Fruit fly (Drosophila melanogaster) whole organism, prepupa: ENCODE measurements around the gene CG15544.

ENCODE experiments used
- Blimp-1 ChIP-seq: fragments of 200-800 bp; sonication (Bioruptor generic); optimal IDR thresholded peaks from 3 replicates; lab custom pipeline; 2017; ENCODE audit warnings: missing biosample characterization, missing genetic modification characterization, mild to moderate bottlenecking, moderate library complexity, missing genetic modification reagents
- CG10631 ChIP-seq: fragments of 200-800 bp; sonication (Bioruptor generic); optimal IDR thresholded peaks from 2 replicates; lab custom pipeline; 2016; ENCODE audit warnings: missing biosample characterization, missing genetic modification characterization
- CG10669 ChIP-seq: fragments of 200-800 bp; sonication (Bioruptor generic); optimal IDR thresholded peaks from 3 replicates; lab custom pipeline; 2018; ENCODE audit warnings: missing biosample characterization, mild to moderate bottlenecking, missing genetic modification characterization, moderate library complexity
- CG11294 ChIP-seq: fragments of 200-800 bp; sonication (Bioruptor generic); IDR thresholded peaks from 2 replicates; pipeline ENCODE4 v1.3.6; 2022; ENCODE audit warnings: missing biosample characterization, missing genetic modification characterization
- CG11762 ChIP-seq: fragments of 200-800 bp; sonication (Bioruptor generic); optimal IDR thresholded peaks from 3 replicates; lab custom pipeline; 2016; ENCODE audit warnings: missing biosample characterization, missing genetic modification characterization; ENCODE audit not compliant: insufficient read depth
- CG11902 ChIP-seq: fragments of 200-800 bp; sonication (Bioruptor generic); optimal IDR thresholded peaks from 3 replicates; lab custom pipeline; 2016; ENCODE audit warnings: missing biosample characterization, missing genetic modification characterization
- CG15336 ChIP-seq: fragments of 200-800 bp; sonication (Bioruptor generic); IDR thresholded peaks from 2 replicates; pipeline ENCODE4 v1.3.6; 2022; ENCODE audit warnings: missing biosample characterization, missing genetic modification characterization
- CG16779 ChIP-seq: fragments of 200-800 bp; sonication (Bioruptor generic); optimal IDR thresholded peaks from 3 replicates; lab custom pipeline; 2017; ENCODE audit warnings: missing biosample characterization, mild to moderate bottlenecking, missing genetic modification characterization
- CG3032 ChIP-seq: fragments of 200-800 bp; optimal IDR thresholded peaks from 2 replicates; lab custom pipeline; 2019; ENCODE audit warnings: missing biosample characterization, mild to moderate bottlenecking, missing genetic modification characterization, moderate library complexity
- CG31627 ChIP-seq: fragments of 200-800 bp; sonication (Bioruptor generic); optimal IDR thresholded peaks from 3 replicates; lab custom pipeline; 2016; ENCODE audit warnings: missing biosample characterization, missing genetic modification characterization
- CG32006 ChIP-seq: fragments of 200-800 bp; sonication (Bioruptor generic); optimal IDR thresholded peaks from 3 replicates; lab custom pipeline; 2017; ENCODE audit warnings: missing biosample characterization, mild to moderate bottlenecking, missing genetic modification characterization
- CG3919 ChIP-seq: fragments of 200-800 bp; sonication (Bioruptor generic); optimal IDR thresholded peaks from 3 replicates; lab custom pipeline; 2016; ENCODE audit warnings: missing biosample characterization, missing genetic modification characterization
- CG6276 ChIP-seq: fragments of 200-800 bp; sonication (Bioruptor generic); optimal IDR thresholded peaks from 2 replicates; lab custom pipeline; 2017; ENCODE audit warnings: missing biosample characterization, mild to moderate bottlenecking, missing genetic modification characterization
- CG6792 ChIP-seq: fragments of 200-800 bp; sonication (Bioruptor generic); optimal IDR thresholded peaks from 3 replicates; lab custom pipeline; 2016; ENCODE audit warnings: missing biosample characterization, missing genetic modification characterization
- CG6808 ChIP-seq: fragments of 200-800 bp; sonication (Bioruptor generic); optimal IDR thresholded peaks from 3 replicates; lab custom pipeline; 2017; ENCODE audit warnings: missing biosample characterization, missing genetic modification characterization, mild to moderate bottlenecking, moderate library complexity, missing genetic modification reagents
- CG8119 ChIP-seq: fragments of 200-800 bp; sonication (Bioruptor generic); IDR thresholded peaks from 3 replicates; pipeline ENCODE4 v1.3.6; 2022; ENCODE audit warnings: missing biosample characterization, missing genetic modification characterization
- CG8319 ChIP-seq: fragments of 200-800 bp; sonication (Bioruptor generic); optimal IDR thresholded peaks from 3 replicates; lab custom pipeline; 2016; ENCODE audit warnings: missing biosample characterization, missing genetic modification characterization
- CG8632 ChIP-seq: fragments of 200-800 bp; sonication (Bioruptor generic); optimal IDR thresholded peaks from 3 replicates; lab custom pipeline; 2016; ENCODE audit warnings: missing biosample characterization, missing genetic modification characterization
- Eip75B ChIP-seq: fragments of 200-800 bp; sonication (Bioruptor generic); optimal IDR thresholded peaks from 3 replicates; lab custom pipeline; 2016; ENCODE audit warnings: missing biosample characterization, missing genetic modification characterization
- Eip78C ChIP-seq: fragments of 200-800 bp; sonication (Bioruptor generic); peaks from one replicate; lab custom pipeline; 2016; ENCODE audit warnings: missing biosample characterization, missing genetic modification characterization
- Eip93F ChIP-seq: fragments of 200-800 bp; sonication (Bioruptor generic); optimal IDR thresholded peaks from 2 replicates; lab custom pipeline; 2016; ENCODE audit warnings: missing biosample characterization, mild to moderate bottlenecking, missing genetic modification characterization
- Ets21C ChIP-seq: fragments of 200-800 bp; sonication (Bioruptor generic); optimal IDR thresholded peaks from 3 replicates; lab custom pipeline; 2016; ENCODE audit warnings: missing biosample characterization, missing genetic modification characterization
- Ets96B ChIP-seq: fragments of 200-800 bp; optimal IDR thresholded peaks from 2 replicates; lab custom pipeline; 2019; ENCODE audit warnings: missing biosample characterization, mild to moderate bottlenecking, missing genetic modification characterization, moderate library complexity
- Gug ChIP-seq: fragments of 200-800 bp; sonication (Bioruptor generic); IDR thresholded peaks from 2 replicates; pipeline ENCODE4 v1.3.6; 2022; ENCODE audit warnings: missing biosample characterization, missing genetic modification characterization
- Hr38 ChIP-seq: sonication (Bioruptor generic); optimal IDR thresholded peaks from 2 replicates; lab custom pipeline; 2016; ENCODE audit warnings: missing biosample characterization, missing genetic modification characterization
- Hr39 ChIP-seq: fragments of 200-800 bp; sonication (Bioruptor generic); optimal IDR thresholded peaks from 2 replicates; lab custom pipeline; 2016; ENCODE audit warnings: missing biosample characterization, missing genetic modification characterization
- Hr4 ChIP-seq: fragments of 200-800 bp; sonication (Bioruptor generic); optimal IDR thresholded peaks from 3 replicates; lab custom pipeline; 2016; ENCODE audit warnings: missing biosample characterization, missing genetic modification characterization
- Lpt ChIP-seq: fragments of 200-800 bp; sonication (Bioruptor generic); optimal IDR thresholded peaks from 3 replicates; lab custom pipeline; 2016; ENCODE audit warnings: missing biosample characterization, missing genetic modification characterization
- Met ChIP-seq: fragments of 200-800 bp; sonication (Bioruptor generic); optimal IDR thresholded peaks from 3 replicates; lab custom pipeline; 2016; ENCODE audit warnings: missing biosample characterization, missing genetic modification characterization
- OdsH ChIP-seq: fragments of 200-800 bp; sonication (Bioruptor generic); optimal IDR thresholded peaks from 3 replicates; lab custom pipeline; 2016; ENCODE audit warnings: missing biosample characterization, missing genetic modification characterization
- Smox ChIP-seq: fragments of 200-800 bp; sonication (Bioruptor generic); optimal IDR thresholded peaks from 3 replicates; lab custom pipeline; 2016; ENCODE audit warnings: missing biosample characterization, missing genetic modification characterization
- Sox14 ChIP-seq: fragments of 200-800 bp; sonication (Bioruptor generic); optimal IDR thresholded peaks from 3 replicates; lab custom pipeline; 2016; ENCODE audit warnings: missing biosample characterization, missing genetic modification characterization
- Sox15 ChIP-seq: fragments of 200-800 bp; sonication (Bioruptor generic); optimal IDR thresholded peaks from 3 replicates; lab custom pipeline; 2016; ENCODE audit warnings: missing biosample characterization, missing genetic modification characterization
- acj6 ChIP-seq: fragments of 200-800 bp; sonication (Bioruptor generic); optimal IDR thresholded peaks from 3 replicates; lab custom pipeline; 2016; ENCODE audit warnings: missing biosample characterization, missing genetic modification characterization
- cyc ChIP-seq: fragments of 200-800 bp; sonication (Bioruptor generic); optimal IDR thresholded peaks from 3 replicates; lab custom pipeline; 2016; ENCODE audit warnings: missing biosample characterization, missing genetic modification characterization
- dac ChIP-seq: fragments of 200-800 bp; sonication (Bioruptor generic); optimal IDR thresholded peaks from 2 replicates; lab custom pipeline; 2017; ENCODE audit warnings: missing biosample characterization, mild to moderate bottlenecking, missing genetic modification characterization
- dsx ChIP-seq: fragments of 200-800 bp; optimal IDR thresholded peaks from 3 replicates; lab custom pipeline; 2019; ENCODE audit warnings: missing biosample characterization, mild to moderate bottlenecking, missing genetic modification characterization, moderate library complexity; ENCODE audit not compliant: poor library complexity, severe bottlenecking
- esn ChIP-seq: fragments of 200-800 bp; sonication (Bioruptor generic); optimal IDR thresholded peaks from 2 replicates; lab custom pipeline; 2016; ENCODE audit warnings: missing biosample characterization, mild to moderate bottlenecking, missing genetic modification characterization, moderate library complexity
- fd85E ChIP-seq: fragments of 200-800 bp; sonication (Bioruptor generic); optimal IDR thresholded peaks from 3 replicates; lab custom pipeline; 2016; ENCODE audit warnings: missing biosample characterization, missing genetic modification characterization
- fkh ChIP-seq: fragments of 200-800 bp; sonication (Bioruptor generic); optimal IDR thresholded peaks from 3 replicates; lab custom pipeline; 2017; ENCODE audit warnings: missing biosample characterization, mild to moderate bottlenecking, missing genetic modification characterization, moderate library complexity
- net ChIP-seq: fragments of 200-800 bp; sonication (Bioruptor generic); optimal IDR thresholded peaks from 3 replicates; lab custom pipeline; 2016; ENCODE audit warnings: missing biosample characterization, missing genetic modification characterization
- pdm3 ChIP-seq: fragments of 200-800 bp; sonication (Bioruptor generic); optimal IDR thresholded peaks from 3 replicates; lab custom pipeline; 2016; ENCODE audit warnings: missing biosample characterization, missing genetic modification characterization
- salr ChIP-seq, 2 experiments: fragments of 200-800 bp; sonication (Bioruptor generic); optimal IDR thresholded peaks; 3 replicates each; lab custom pipeline; 2016 to 2018; ENCODE audit warnings: missing biosample characterization in 2 of 2, missing genetic modification characterization in 2 of 2, mild to moderate bottlenecking in 1 of 2
- spab ChIP-seq: fragments of 200-800 bp; sonication (Bioruptor generic); optimal IDR thresholded peaks from 2 replicates; lab custom pipeline; 2017; ENCODE audit warnings: missing biosample characterization, mild to moderate bottlenecking, missing genetic modification characterization, missing genetic modification reagents
- ss ChIP-seq, 2 experiments: fragments of 200-800 bp; sonication (Bioruptor generic); optimal IDR thresholded peaks; 2 replicates in 1 of 2; 3 replicates in 1 of 2; lab custom pipeline; 2017 to 2018; ENCODE audit warnings: mild to moderate bottlenecking in 2 of 2, missing biosample characterization in 2 of 2, missing genetic modification characterization in 2 of 2, moderate library complexity in 1 of 2
- svp ChIP-seq: fragments of 200-800 bp; sonication (Bioruptor generic); peaks from one replicate; lab custom pipeline; 2016; ENCODE audit warnings: missing biosample characterization, missing genetic modification characterization
- vri ChIP-seq: fragments of 200-800 bp; sonication (Bioruptor generic); optimal IDR thresholded peaks from 3 replicates; lab custom pipeline; 2016; ENCODE audit warnings: missing biosample characterization, mild to moderate bottlenecking, missing genetic modification characterization

Gene CG15544

dm6 chr3R:30794564-30795313 lies 32.9 kb upstream of the CG15544 start (continued):
- TF ChIP-seq dsx (GFP tag; lab: Kevin White, UChicago) (peak; percentile 34), svp (GFP tag; lab: Kevin White, UChicago) (peak; percentile 83), salr (GFP tag; optimal IDR thresholded peaks at IDR 0.05; lab: Kevin White, UChicago) (no peak), CG6276 (no peak), fd85E (no peak), CG8632 (GFP tag; lab: Kevin White, UChicago) (no peak), pdm3 (no peak), Lpt (GFP tag; lab: Kevin White, UChicago) (peak; percentile 32), CG15336 (no peak), Sox15 (GFP tag; lab: Kevin White, UChicago) (no peak), Ets21C (no peak), Hr38 (GFP tag; lab: Kevin White, UChicago) (no peak), acj6 (no peak), CG11762 (GFP tag; lab: Kevin White, UChicago) (no peak), Met (peak; percentile 50), CG3919 (GFP tag; lab: Kevin White, UChicago) (no peak), CG3032 (tag; lab: Kevin White, UChicago) (peak; percentile 30), CG10669 (GFP tag; lab: Kevin White, UChicago) (peak; percentile 40), CG8119 (GFP tag; lab: Robert Waterston, UW) (no peak), CG16779 (tag; lab: Kevin White, UChicago) (no peak), Blimp-1 (GFP tag; lab: Kevin White, UChicago) (peak; percentile 8), cyc (GFP tag; lab: Kevin White, UChicago) (no peak), Ets96B (tag; lab: Kevin White, UChicago) (peak; percentile 20), esn (GFP tag; lab: Kevin White, UChicago) (peak; percentile 14), vri (GFP tag; lab: Kevin White, UChicago) (no peak), CG31627 (GFP tag; lab: Kevin White, UChicago) (peak; percentile 17), CG6808 (GFP tag; lab: Kevin White, UChicago) (peak; percentile 47), CG6792 (GFP tag; lab: Kevin White, UChicago) (no peak)

DNA sequence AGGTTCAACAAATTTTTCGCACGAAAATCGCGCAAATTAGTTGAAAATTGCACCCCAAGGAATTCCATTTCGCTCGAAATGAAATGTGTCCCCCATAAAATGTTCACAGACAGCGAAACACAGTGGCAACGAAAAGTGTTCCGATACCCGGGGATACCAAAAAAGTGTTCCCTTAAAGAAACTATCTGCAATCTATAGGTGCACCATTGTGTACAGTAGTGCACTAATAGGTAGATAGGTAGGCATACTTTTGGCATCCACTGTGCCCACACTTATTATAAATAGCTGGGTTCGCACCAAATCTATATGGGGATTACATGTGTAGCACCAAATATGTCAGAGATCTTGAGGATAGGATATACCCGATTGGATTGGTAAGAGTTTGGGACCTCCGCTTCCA lies 30.9 kb upstream of the CG15544 start:
- TF ChIP-seq spab (GFP tag; lab: Kevin White, UChicago) (no peak), CG8319 (GFP tag; lab: Kevin White, UChicago) (no peak), CG10631 (GFP tag; lab: Kevin White, UChicago) (peak; percentile 39), CG11902 (GFP tag; lab: Kevin White, UChicago) (peak; percentile 36), CG16779 (tag; lab: Kevin White, UChicago) (no peak), net (peak; percentile 61), CG6808 (GFP tag; lab: Kevin White, UChicago) (no peak), Gug (GFP tag; lab: Robert Waterston, UW) (peak; percentile 68), CG32006 (GFP tag; lab: Kevin White, UChicago) (peak; percentile 37), Hr4 (peak; percentile 73), Hr39 (GFP tag; lab: Kevin White, UChicago) (peak; percentile 76), cyc (GFP tag; lab: Kevin White, UChicago) (peak; percentile 39), Sox14 (GFP tag; lab: Kevin White, UChicago) (peak; percentile 55), salr (GFP tag; optimal IDR thresholded peaks at IDR 0.05; lab: Kevin White, UChicago) (peak in 1 of 2 experiments; percentile 23), Eip78C (peak; percentile 76), CG8632 (GFP tag; lab: Kevin White, UChicago) (peak; percentile 33), Hr38 (GFP tag; lab: Kevin White, UChicago) (peak; percentile 7), CG3919 (GFP tag; lab: Kevin White, UChicago) (peak; percentile 26), Eip75B (GFP tag; lab: Kevin White, UChicago) (peak; percentile 31), CG8119 (GFP tag; lab: Robert Waterston, UW) (peak; percentile 66), CG10669 (GFP tag; lab: Kevin White, UChicago) (peak; percentile 11), OdsH (peak; percentile 55), pdm3 (peak; percentile 65), CG15336 (peak; percentile 68), fkh (GFP tag; lab: Kevin White, UChicago) (no peak), dac (no peak), Blimp-1 (GFP tag; lab: Kevin White, UChicago) (no peak), Sox15 (GFP tag; lab: Kevin White, UChicago) (peak; percentile 17), Eip93F (GFP tag; lab: Kevin White, UChicago) (no peak), CG3032 (tag; lab: Kevin White, UChicago) (peak; percentile 26), ss (GFP tag; optimal IDR thresholded peaks at IDR 0.05; lab: Kevin White, UChicago) (peak in 1 of 2 experiments; percentile 22), CG11294 (GFP tag; lab: Robert Waterston, UW) (peak; percentile 65), Smox (GFP tag; lab: Kevin White, UChicago) (peak; percentile 30)
